Fruit fly (Drosophila melanogaster) whole organism, embryonic: Measurements from ENCODE around the gene CG6094.

Experiments used
- Awh ChIP-seq: fragments of 200-800 bp; sonication (Bioruptor generic); IDR thresholded peaks from 2 replicates; pipeline ENCODE4, ENCODE4 v1.3.6; 2022; ENCODE audit warnings: missing biosample characterization, missing genetic modification characterization
- CG10267 ChIP-seq: fragments of 200-800 bp; sonication (Bioruptor generic); optimal IDR thresholded peaks from 2 replicates; lab custom pipeline; 2018; ENCODE audit warnings: missing biosample characterization, mild to moderate bottlenecking, missing genetic modification characterization, moderate library complexity
- CG10565 ChIP-seq: fragments of 200-800 bp; sonication (Bioruptor generic); optimal IDR thresholded peaks from 3 replicates; lab custom pipeline; 2016; ENCODE audit warnings: missing biosample characterization, mild to moderate bottlenecking, missing genetic modification characterization
- CG10979 ChIP-seq: fragments of 200-800 bp; sonication (Bioruptor generic); optimal IDR thresholded peaks from 2 replicates; lab custom pipeline; 2018; ENCODE audit warnings: missing biosample characterization, mild to moderate bottlenecking, missing genetic modification characterization, moderate library complexity
- CG13624 ChIP-seq: fragments of 200-800 bp; sonication (Bioruptor generic); optimal IDR thresholded peaks from 2 replicates; lab custom pipeline; 2016; ENCODE audit warnings: missing biosample characterization, missing genetic modification characterization
- CG2129 ChIP-seq: fragments of 200-800 bp; sonication (Bioruptor generic); IDR thresholded peaks from 2 replicates; pipeline ENCODE4 v1.3.6; 2022; ENCODE audit warnings: missing biosample characterization, missing genetic modification characterization; ENCODE audit not compliant: partially characterized antibody
- CG2875 ChIP-seq: fragments of 200-800 bp; sonication (Bioruptor generic); optimal IDR thresholded peaks from 2 replicates; lab custom pipeline; 2017; ENCODE audit warnings: missing biosample characterization, mild to moderate bottlenecking, missing genetic modification characterization, missing genetic modification reagents
- CG2889 ChIP-seq: fragments of 200-800 bp; sonication (Bioruptor generic); IDR thresholded peaks from 3 replicates; pipeline ENCODE4 v1.3.6; 2022; ENCODE audit warnings: missing biosample characterization, missing genetic modification characterization
- CG31388 ChIP-seq: fragments of 200-800 bp; sonication (Bioruptor generic); optimal IDR thresholded peaks from 2 replicates; lab custom pipeline; 2016; ENCODE audit warnings: missing biosample characterization, missing genetic modification characterization
- CG34224 ChIP-seq: fragments of 200-800 bp; sonication (Bioruptor generic); IDR thresholded peaks from 3 replicates; pipeline ENCODE4 v1.3.6; 2022; ENCODE audit warnings: missing biosample characterization, missing genetic modification characterization; ENCODE audit not compliant: partially characterized antibody
- CG6254 ChIP-seq: fragments of 200-800 bp; sonication (Bioruptor generic); optimal IDR thresholded peaks from 3 replicates; lab custom pipeline; 2017; ENCODE audit warnings: mild to moderate bottlenecking, missing biosample characterization, missing genetic modification reagents, missing genetic modification characterization
- CG7987 ChIP-seq: fragments of 200-800 bp; sonication (Bioruptor generic); optimal IDR thresholded peaks from 2 replicates; lab custom pipeline; 2018; ENCODE audit warnings: missing biosample characterization, mild to moderate bottlenecking, missing genetic modification characterization, moderate library complexity
- CG8290 ChIP-seq, 3 experiments: fragments of 200-800 bp; sonication (Bioruptor generic); optimal IDR thresholded peaks; 2 replicates each; lab custom pipeline; 2016 to 2019; ENCODE audit warnings: missing biosample characterization in 3 of 3, missing genetic modification characterization in 3 of 3, mild to moderate bottlenecking in 2 of 3, moderate library complexity in 1 of 3
- CG8478 ChIP-seq: fragments of >200 bp; optimal IDR thresholded peaks from 2 replicates; lab custom pipeline; 2018
- CG8924 ChIP-seq: fragments of 200-800 bp; optimal IDR thresholded peaks from 3 replicates; lab custom pipeline; 2019; ENCODE audit warnings: missing biosample characterization, mild to moderate bottlenecking, missing genetic modification characterization, moderate library complexity
- CG9215 ChIP-seq: fragments of 200-800 bp; sonication (Bioruptor generic); IDR thresholded peaks from 2 replicates; pipeline ENCODE4 v1.3.6; 2022; ENCODE audit warnings: missing biosample characterization, missing genetic modification characterization
- CG9437 ChIP-seq: fragments of 200-800 bp; sonication (Bioruptor generic); optimal IDR thresholded peaks from 2 replicates; lab custom pipeline; 2018; ENCODE audit warnings: missing biosample characterization, mild to moderate bottlenecking, missing genetic modification characterization
- CG9932 ChIP-seq: fragments of 200-800 bp; sonication (Bioruptor generic); IDR thresholded peaks from 2 replicates; pipeline ENCODE4 v1.3.6; 2022; ENCODE audit warnings: missing biosample characterization, missing genetic modification characterization
- Dfd ChIP-seq, 2 experiments: fragments of >200 bp; optimal IDR thresholded peaks; 2 replicates each; lab custom pipeline; 2017; ENCODE audit warnings: missing biosample characterization in 2 of 2, missing genetic modification characterization in 2 of 2
- Dll ChIP-seq: fragments of 200-800 bp; sonication (Bioruptor generic); IDR thresholded peaks from 4 replicates; pipeline ENCODE4 v1.3.6; 2022; ENCODE audit warnings: missing biosample characterization, missing genetic modification characterization; ENCODE audit not compliant: partially characterized antibody
- E2f2 ChIP-seq: fragments of 200-800 bp; sonication (Bioruptor generic); IDR thresholded peaks from 2 replicates; pipeline ENCODE4 v1.3.6; 2022; ENCODE audit warnings: missing biosample characterization, missing genetic modification characterization
- Mad ChIP-seq: fragments of 200-800 bp; sonication (Bioruptor generic); optimal IDR thresholded peaks from 2 replicates; lab custom pipeline; 2016; ENCODE audit warnings: missing biosample characterization, missing genetic modification characterization
- Nf-YA ChIP-seq: fragments of 200-800 bp; sonication (Bioruptor generic); IDR thresholded peaks from 2 replicates; pipeline ENCODE4 v1.3.6; 2022; ENCODE audit warnings: missing biosample characterization, missing genetic modification characterization
- Scr ChIP-seq: fragments of 200-800 bp; sonication (Bioruptor generic); IDR thresholded peaks from 2 replicates; pipeline ENCODE4 v1.3.6; 2022; ENCODE audit warnings: missing biosample characterization, missing genetic modification characterization; ENCODE audit not compliant: partially characterized antibody
- Spps ChIP-seq: fragments of 200-800 bp; sonication (Bioruptor generic); optimal IDR thresholded peaks from 2 replicates; lab custom pipeline; 2018; ENCODE audit warnings: missing biosample characterization, mild to moderate bottlenecking, missing genetic modification characterization
- TFAM ChIP-seq: fragments of 200-800 bp; sonication (Bioruptor generic); optimal IDR thresholded peaks from 2 replicates; lab custom pipeline; 2017; ENCODE audit warnings: missing biosample characterization, missing genetic modification characterization, inconsistent platforms
- Trl ChIP-seq, 3 experiments: fragments of >200 bp in 2 of 3; fragments of 200-800 bp in 1 of 3; sonication (Bioruptor generic) in 1 of 3; optimal IDR thresholded peaks; 2 replicates in 1 of 3; 3 replicates in 2 of 3; lab custom pipeline; 2016 to 2017; ENCODE audit warnings: missing biosample characterization in 1 of 3, missing genetic modification characterization in 1 of 3
- YL-1 ChIP-seq: fragments of 200-800 bp; sonication (Bioruptor generic); optimal IDR thresholded peaks from 3 replicates; lab custom pipeline; 2017; ENCODE audit warnings: missing biosample characterization, mild to moderate bottlenecking, missing genetic modification characterization
- dmrt99B ChIP-seq: fragments of 200-800 bp; sonication (Bioruptor generic); optimal IDR thresholded peaks from 2 replicates; lab custom pipeline; 2018; ENCODE audit warnings: missing biosample characterization, mild to moderate bottlenecking, missing genetic modification characterization, moderate library complexity
- esg ChIP-seq: fragments of 200-800 bp; sonication (Bioruptor generic); conservative IDR thresholded peaks from 2 replicates; pipeline ENCODE4 v1.3.6; 2022; ENCODE audit warnings: missing biosample characterization, missing genetic modification characterization
- ewg ChIP-seq: fragments of 200-800 bp; sonication (Bioruptor generic); optimal IDR thresholded peaks from 3 replicates; lab custom pipeline; 2017; ENCODE audit warnings: mild to moderate bottlenecking, missing biosample characterization, missing genetic modification reagents, missing genetic modification characterization
- eyg ChIP-seq: fragments of 200-800 bp; sonication (Bioruptor generic); optimal IDR thresholded peaks from 3 replicates; lab custom pipeline; 2016; ENCODE audit warnings: missing biosample characterization, missing genetic modification characterization
- fd96Cb ChIP-seq: fragments of 200-800 bp; sonication (Bioruptor generic); optimal IDR thresholded peaks from 2 replicates; lab custom pipeline; 2018; ENCODE audit warnings: missing biosample characterization, mild to moderate bottlenecking, missing genetic modification characterization, moderate library complexity
- grau ChIP-seq: fragments of 200-800 bp; optimal IDR thresholded peaks from 3 replicates; lab custom pipeline; 2019; ENCODE audit warnings: missing biosample characterization, mild to moderate bottlenecking, missing genetic modification characterization, moderate library complexity
- gsb-n ChIP-seq: fragments of 200-800 bp; sonication (Bioruptor generic); optimal IDR thresholded peaks from 3 replicates; lab custom pipeline; 2018; ENCODE audit warnings: missing biosample characterization, mild to moderate bottlenecking, missing genetic modification characterization
- ham ChIP-seq: fragments of 200-800 bp; sonication (Bioruptor generic); IDR thresholded peaks from 2 replicates; pipeline ENCODE4 v1.3.6; 2022; ENCODE audit warnings: missing biosample characterization, missing genetic modification characterization
- insv ChIP-seq, 2 experiments: fragments of 200-800 bp; sonication (Bioruptor generic); optimal IDR thresholded peaks; 3 replicates each; lab custom pipeline; 2016 to 2018; ENCODE audit warnings: missing biosample characterization in 2 of 2, missing genetic modification characterization in 2 of 2
- inv ChIP-seq: fragments of 200-800 bp; sonication (Bioruptor generic); IDR thresholded peaks from 2 replicates; pipeline ENCODE4 v1.3.6; 2022; ENCODE audit warnings: missing biosample characterization, missing genetic modification characterization; ENCODE audit not compliant: partially characterized antibody
- pan ChIP-seq, 4 experiments: fragments of >200 bp in 3 of 4; fragments of 200-800 bp in 1 of 4; sonication (Bioruptor generic) in 1 of 4; optimal IDR thresholded peaks in 3 of 4; IDR thresholded peaks in 1 of 4; 2 replicates each; pipeline versions ENCODE4 v1.3.6 to Lab custom; 2017 to 2022; ENCODE audit warnings: missing biosample characterization in 2 of 4, missing genetic modification characterization in 2 of 4, mixed read lengths in 1 of 4
- pita ChIP-seq: fragments of 200-800 bp; sonication (Bioruptor generic); optimal IDR thresholded peaks from 2 replicates; lab custom pipeline; 2017; ENCODE audit warnings: missing biosample characterization, mild to moderate bottlenecking, missing genetic modification characterization
- prd ChIP-seq, 3 experiments: fragments of >200 bp in 2 of 3; fragments of 200-800 bp in 1 of 3; sonication (Bioruptor generic) in 1 of 3; optimal IDR thresholded peaks in 2 of 3; IDR thresholded peaks in 1 of 3; 2 replicates in 2 of 3; 3 replicates in 1 of 3; pipeline versions ENCODE4 v1.3.6 to Lab custom; 2017 to 2022; ENCODE audit warnings: missing biosample characterization in 1 of 3, missing genetic modification characterization in 1 of 3
- sc ChIP-seq, 3 experiments: fragments of >200 bp in 2 of 3; fragments of 200-800 bp in 1 of 3; sonication (Bioruptor generic) in 1 of 3; optimal IDR thresholded peaks; 2 replicates in 2 of 3; 3 replicates in 1 of 3; lab custom pipeline; 2017; ENCODE audit warnings: mild to moderate bottlenecking in 1 of 3, missing biosample characterization in 1 of 3, missing genetic modification characterization in 1 of 3, missing genetic modification reagents in 1 of 3
- tap ChIP-seq: fragments of 200-800 bp; optimal IDR thresholded peaks from 3 replicates; lab custom pipeline; 2019; ENCODE audit warnings: missing biosample characterization, mild to moderate bottlenecking, missing genetic modification characterization, moderate library complexity
- trh ChIP-seq: fragments of 200-800 bp; sonication (Bioruptor generic); optimal IDR thresholded peaks from 2 replicates; lab custom pipeline; 2016; ENCODE audit warnings: missing biosample characterization, missing genetic modification characterization
- unpg ChIP-seq: fragments of 200-800 bp; sonication (Bioruptor generic); optimal IDR thresholded peaks from 3 replicates; lab custom pipeline; 2018; ENCODE audit warnings: missing biosample characterization, mild to moderate bottlenecking, missing genetic modification characterization, moderate library complexity
- vfl ChIP-seq: fragments of 200-800 bp; sonication (Bioruptor generic); optimal IDR thresholded peaks from 2 replicates; lab custom pipeline; 2016; ENCODE audit warnings: missing biosample characterization, missing genetic modification characterization
- zf30C ChIP-seq: fragments of 200-800 bp; sonication (Bioruptor generic); optimal IDR thresholded peaks from 3 replicates; lab custom pipeline; 2018; ENCODE audit warnings: missing biosample characterization, mild to moderate bottlenecking, missing genetic modification characterization

Gene CG6094

DNA sequence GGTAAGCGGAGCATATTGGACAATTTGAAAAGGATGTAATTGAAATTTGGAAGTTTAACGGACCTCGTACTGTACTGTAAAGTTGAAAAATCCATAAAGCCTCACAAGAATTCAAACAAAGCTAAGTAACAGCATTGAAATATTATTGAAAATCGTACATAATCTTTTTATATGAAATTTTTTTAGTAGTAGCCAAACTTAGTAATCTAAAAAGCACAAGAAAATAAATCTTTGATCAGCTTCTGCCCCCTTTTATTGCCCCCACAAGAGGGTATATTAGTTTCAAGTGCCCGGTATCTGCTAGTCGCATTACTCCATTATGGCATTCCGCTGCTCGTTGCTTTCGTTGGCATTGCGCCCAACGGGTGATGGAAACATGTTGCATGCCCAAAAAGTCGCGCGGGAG is 40.0 kb upstream of the CG6094 start (continued):
- TF ChIP-seq trh (GFP tag; lab: Kevin White, UChicago) (peak; percentile 8), pan (optimal IDR thresholded peaks at IDR 0.05; lab: Kevin White, UChicago) (no peak), pan (GFP tag; optimal IDR thresholded peaks at IDR 0.05 in 1 of 2, IDR thresholded peaks at IDR 0.05 in 1 of 2) (peak in 1 of 2 experiments; percentile 57), CG31388 (GFP tag; lab: Kevin White, UChicago) (peak; percentile 40), CG2129 (no peak), pita (GFP tag; lab: Kevin White, UChicago) (no peak), prd (optimal IDR thresholded peaks at IDR 0.05; lab: Kevin White, UChicago) (no peak), prd (GFP tag; IDR thresholded peaks at IDR 0.05; lab: Robert Waterston, UW) (peak; percentile 82), TFAM (peak; percentile 36), Dll (GFP tag; lab: Robert Waterston, UW) (no peak), sc (optimal IDR thresholded peaks at IDR 0.05; lab: Kevin White, UChicago) (no peak), sc (GFP tag; optimal IDR thresholded peaks at IDR 0.05; lab: Kevin White, UChicago) (peak; percentile 56), E2f2 (GFP tag; lab: Robert Waterston, UW) (0 out of 2 replicates have a peak, but pooled peaks have one; percentile 30), CG9437 (GFP tag; lab: Kevin White, UChicago) (peak; percentile 72), CG6254 (GFP tag; lab: Kevin White, UChicago) (peak; percentile 65), CG10979 (tag; lab: Kevin White, UChicago) (peak; percentile 80), CG9932 (GFP tag; lab: Robert Waterston, UW) (no peak), Trl (optimal IDR thresholded peaks at IDR 0.05; lab: Kevin White, UChicago) (no peak), Trl (GFP tag; optimal IDR thresholded peaks at IDR 0.05; lab: Kevin White, UChicago) (peak; percentile 55), unpg (peak; percentile 22), Spps (tag; lab: Kevin White, UChicago) (peak; percentile 57), dmrt99B (tag; lab: Kevin White, UChicago) (peak; percentile 80), grau (peak; percentile 52), Nf-YA (GFP tag; lab: Robert Waterston, UW) (no peak), CG8478 (no peak), tap (tag; lab: Kevin White, UChicago) (peak; percentile 46), CG9215 (GFP tag; lab: Robert Waterston, UW) (no peak), fd96Cb (tag; lab: Kevin White, UChicago) (peak; percentile 74), CG8924 (tag; lab: Kevin White, UChicago) (peak; percentile 62), inv (GFP tag; lab: Robert Waterston, UW) (no peak), gsb-n (tag; lab: Kevin White, UChicago) (peak; percentile 6), CG8290 (GFP tag; optimal IDR thresholded peaks at IDR 0.05; lab: Kevin White, UChicago) (no peak), CG8290 (tag; optimal IDR thresholded peaks at IDR 0.05; lab: Kevin White, UChicago) (no peak), CG2889 (GFP tag; lab: Robert Waterston, UW) (0 out of 3 replicates have a peak, but pooled peaks have one; percentile 5), CG34224 (GFP tag; lab: Robert Waterston, UW) (no peak), CG10565 (no peak), Mad (GFP tag; lab: Kevin White, UChicago) (no peak), eyg (peak; percentile 16), CG10267 (tag; lab: Kevin White, UChicago) (peak; percentile 58), CG13624 (GFP tag; lab: Kevin White, UChicago) (peak; percentile 52), insv (GFP tag; optimal IDR thresholded peaks at IDR 0.05; lab: Kevin White, UChicago) (no peak), Scr (no peak), Awh (no peak), zf30C (GFP tag; lab: Kevin White, UChicago) (no peak), CG7987 (GFP tag; lab: Kevin White, UChicago) (no peak), vfl (no peak), ham (no peak), Dfd (GFP tag; optimal IDR thresholded peaks at IDR 0.05; lab: Kevin White, UChicago) (no peak), esg (no peak; the same call in 1 of the 2 replicates), YL-1 (GFP tag; lab: Kevin White, UChicago) (no peak), CG2875 (GFP tag; lab: Kevin White, UChicago) (peak; percentile 60), ewg (GFP tag; lab: Kevin White, UChicago) (peak; percentile 55)
